Fruit fly (Drosophila melanogaster) whole organism, embryonic: ENCODE data around the gene pkaap.

Experiments
- Aef1 ChIP-seq: fragments of 200-800 bp; sonication (Bioruptor generic); IDR thresholded peaks from 3 replicates; pipeline ENCODE4 v1.3.6; 2022; ENCODE audit warnings: missing biosample characterization, missing genetic modification characterization
- Blimp-1 ChIP-seq: fragments of 200-800 bp; sonication (Bioruptor generic); optimal IDR thresholded peaks from 3 replicates; lab custom pipeline; 2018; ENCODE audit warnings: missing biosample characterization, missing genetic modification characterization, mild to moderate bottlenecking, moderate library complexity, missing genetic modification reagents
- C15 ChIP-seq: fragments of 200-800 bp; sonication (Bioruptor generic); IDR thresholded peaks from 3 replicates; pipeline ENCODE4 v1.3.6; 2022; ENCODE audit warnings: missing biosample characterization, missing genetic modification characterization
- CG10274 ChIP-seq: fragments of 200-800 bp; sonication (Bioruptor generic); optimal IDR thresholded peaks from 3 replicates; lab custom pipeline; 2017; ENCODE audit warnings: missing biosample characterization, mild to moderate bottlenecking, missing genetic modification characterization
- CG10462 ChIP-seq: fragments of 200-800 bp; sonication (Bioruptor generic); optimal IDR thresholded peaks from 2 replicates; lab custom pipeline; 2016; ENCODE audit warnings: missing biosample characterization, missing genetic modification characterization
- CG1529 ChIP-seq: fragments of 200-800 bp; sonication (Bioruptor generic); optimal IDR thresholded peaks from 3 replicates; lab custom pipeline; 2018; ENCODE audit warnings: missing biosample characterization, missing genetic modification characterization
- CG17802 ChIP-seq: fragments of 200-800 bp; sonication (Bioruptor generic); optimal IDR thresholded peaks from 2 replicates; lab custom pipeline; 2018; ENCODE audit warnings: missing biosample characterization, mild to moderate bottlenecking, missing genetic modification characterization, moderate library complexity
- CG18262 ChIP-seq: fragments of 200-800 bp; optimal IDR thresholded peaks from 3 replicates; lab custom pipeline; 2019; ENCODE audit warnings: missing biosample characterization, mild to moderate bottlenecking, missing genetic modification characterization, moderate library complexity
- CG2889 ChIP-seq: fragments of 200-800 bp; sonication (Bioruptor generic); IDR thresholded peaks from 3 replicates; pipeline ENCODE4 v1.3.6; 2022; ENCODE audit warnings: missing biosample characterization, missing genetic modification characterization
- CG3163 ChIP-seq: fragments of 200-800 bp; sonication (Bioruptor generic); optimal IDR thresholded peaks from 3 replicates; lab custom pipeline; 2016; ENCODE audit warnings: missing biosample characterization, missing genetic modification characterization
- CG34376 ChIP-seq: fragments of 200-800 bp; sonication (Bioruptor generic); optimal IDR thresholded peaks from 2 replicates; lab custom pipeline; 2018; ENCODE audit warnings: missing biosample characterization, mild to moderate bottlenecking, missing genetic modification characterization
- CG3847 ChIP-seq: fragments of 200-800 bp; sonication (Bioruptor generic); IDR thresholded peaks from 2 replicates; pipeline ENCODE4 v1.3.6; 2022; ENCODE audit warnings: missing biosample characterization, missing genetic modification characterization
- CG4360 ChIP-seq: fragments of 200-800 bp; sonication (Bioruptor generic); IDR thresholded peaks from 2 replicates; pipeline ENCODE4 v1.3.6; 2022; ENCODE audit warnings: missing biosample characterization, missing genetic modification characterization
- CG4707 ChIP-seq: fragments of 200-800 bp; sonication (Bioruptor generic); optimal IDR thresholded peaks from 2 replicates; lab custom pipeline; 2018; ENCODE audit warnings: missing biosample characterization, mild to moderate bottlenecking, missing genetic modification characterization, moderate library complexity
- CG6654 ChIP-seq: fragments of 200-800 bp; sonication (Bioruptor generic); optimal IDR thresholded peaks from 2 replicates; lab custom pipeline; 2017; ENCODE audit warnings: missing biosample characterization, mild to moderate bottlenecking, missing genetic modification characterization
- CG7745 ChIP-seq: fragments of 200-800 bp; sonication (Bioruptor generic); optimal IDR thresholded peaks from 2 replicates; lab custom pipeline; 2018; ENCODE audit warnings: missing biosample characterization, mild to moderate bottlenecking, missing genetic modification characterization, moderate library complexity
- CG8089 ChIP-seq: fragments of 200-800 bp; sonication (Bioruptor generic); optimal IDR thresholded peaks from 3 replicates; lab custom pipeline; 2016; ENCODE audit warnings: missing biosample characterization, missing genetic modification characterization
- CG8924 ChIP-seq: fragments of 200-800 bp; optimal IDR thresholded peaks from 3 replicates; lab custom pipeline; 2019; ENCODE audit warnings: missing biosample characterization, mild to moderate bottlenecking, missing genetic modification characterization, moderate library complexity
- D ChIP-seq, 2 experiments: fragments of 200-800 bp in 1 of 2; fragments of >200 bp in 1 of 2; sonication (Bioruptor generic) in 1 of 2; optimal IDR thresholded peaks; 2 replicates in 1 of 2; 3 replicates in 1 of 2; lab custom pipeline; 2017; ENCODE audit warnings: mild to moderate bottlenecking in 1 of 2, missing biosample characterization in 1 of 2, missing genetic modification characterization in 1 of 2, missing genetic modification reagents in 1 of 2
- D19A ChIP-seq: fragments of 200-800 bp; optimal IDR thresholded peaks from 3 replicates; lab custom pipeline; 2019; ENCODE audit warnings: missing biosample characterization, mild to moderate bottlenecking, missing genetic modification characterization, moderate library complexity
- Dip3 ChIP-seq: fragments of 200-800 bp; sonication (Bioruptor generic); optimal IDR thresholded peaks from 3 replicates; lab custom pipeline; 2016; ENCODE audit warnings: missing biosample characterization, missing genetic modification characterization
- Dref ChIP-seq: fragments of 200-800 bp; sonication (Bioruptor generic); IDR thresholded peaks from 2 replicates; pipeline ENCODE4 v1.3.6; 2022; ENCODE audit warnings: missing biosample characterization, missing genetic modification characterization
- Ets65A ChIP-seq: fragments of 200-800 bp; sonication (Bioruptor generic); peaks from one replicate; lab custom pipeline; 2016; ENCODE audit warnings: missing biosample characterization, missing genetic modification characterization
- Fer3 ChIP-seq: fragments of 200-800 bp; sonication (Bioruptor generic); optimal IDR thresholded peaks from 2 replicates; lab custom pipeline; 2018; ENCODE audit warnings: missing biosample characterization, mild to moderate bottlenecking, missing genetic modification characterization, moderate library complexity
- H2.0 ChIP-seq: fragments of 200-800 bp; sonication (Bioruptor generic); IDR thresholded peaks from 2 replicates; pipeline ENCODE4 v1.3.6; 2022; ENCODE audit warnings: missing biosample characterization, missing genetic modification characterization
- Lhr ChIP-seq: fragments of 200-800 bp; sonication (Bioruptor generic); optimal IDR thresholded peaks from 3 replicates; lab custom pipeline; 2017; ENCODE audit warnings: mild to moderate bottlenecking, missing biosample characterization, missing genetic modification reagents, missing genetic modification characterization
- Mad ChIP-seq: fragments of 200-800 bp; sonication (Bioruptor generic); optimal IDR thresholded peaks from 2 replicates; lab custom pipeline; 2016; ENCODE audit warnings: missing biosample characterization, missing genetic modification characterization
- Sry-β ChIP-seq: fragments of 200-800 bp; sonication (Bioruptor generic); optimal IDR thresholded peaks from 2 replicates; lab custom pipeline; 2018; ENCODE audit warnings: missing biosample characterization, mild to moderate bottlenecking, missing genetic modification characterization, moderate library complexity
- Xbp1 ChIP-seq: fragments of 200-800 bp; sonication (Bioruptor generic); optimal IDR thresholded peaks from 3 replicates; lab custom pipeline; 2016; ENCODE audit warnings: missing biosample characterization, mild to moderate bottlenecking, missing genetic modification characterization
- abd-A ChIP-seq: fragments of 200-800 bp; sonication (Bioruptor generic); optimal IDR thresholded peaks from 3 replicates; lab custom pipeline; 2019; ENCODE audit warnings: missing biosample characterization, mild to moderate bottlenecking, missing genetic modification characterization, moderate library complexity
- az2 ChIP-seq: fragments of 200-800 bp; sonication (Bioruptor generic); optimal IDR thresholded peaks from 3 replicates; lab custom pipeline; 2016; ENCODE audit warnings: missing biosample characterization, missing genetic modification characterization
- bcd ChIP-seq: fragments of 200-800 bp; sonication (Bioruptor generic); optimal IDR thresholded peaks from 2 replicates; lab custom pipeline; 2017; ENCODE audit warnings: missing biosample characterization, mild to moderate bottlenecking, missing genetic modification characterization
- exex ChIP-seq: fragments of 200-800 bp; sonication (Bioruptor generic); optimal IDR thresholded peaks from 4 replicates; lab custom pipeline; 2018; ENCODE audit warnings: missing biosample characterization, mild to moderate bottlenecking, missing genetic modification characterization, moderate library complexity
- gce ChIP-seq: fragments of 200-800 bp; sonication (Bioruptor generic); IDR thresholded peaks from 3 replicates; pipeline ENCODE4 v1.3.6; 2022; ENCODE audit warnings: missing biosample characterization, missing genetic modification characterization
- gem ChIP-seq: fragments of 200-800 bp; sonication (Bioruptor generic); optimal IDR thresholded peaks from 2 replicates; lab custom pipeline; 2019; ENCODE audit warnings: missing biosample characterization, mild to moderate bottlenecking, missing genetic modification characterization, moderate library complexity
- ham ChIP-seq: fragments of 200-800 bp; sonication (Bioruptor generic); IDR thresholded peaks from 2 replicates; pipeline ENCODE4 v1.3.6; 2022; ENCODE audit warnings: missing biosample characterization, missing genetic modification characterization
- hbn ChIP-seq: fragments of 200-800 bp; sonication (Bioruptor generic); IDR thresholded peaks from 2 replicates; pipeline ENCODE4 v1.3.6; 2022; ENCODE audit warnings: missing biosample characterization, missing genetic modification characterization; ENCODE audit not compliant: partially characterized antibody
- pb ChIP-seq: fragments of 200-800 bp; sonication (Bioruptor generic); optimal IDR thresholded peaks from 3 replicates; lab custom pipeline; 2016; ENCODE audit warnings: missing biosample characterization, missing genetic modification characterization
- phol ChIP-seq: fragments of 200-800 bp; sonication (Bioruptor generic); optimal IDR thresholded peaks from 3 replicates; lab custom pipeline; 2018; ENCODE audit warnings: missing biosample characterization, mild to moderate bottlenecking, missing genetic modification characterization, moderate library complexity
- pita ChIP-seq: fragments of 200-800 bp; sonication (Bioruptor generic); optimal IDR thresholded peaks from 2 replicates; lab custom pipeline; 2017; ENCODE audit warnings: missing biosample characterization, mild to moderate bottlenecking, missing genetic modification characterization
- pros ChIP-seq: fragments of 200-800 bp; sonication (Bioruptor generic); optimal IDR thresholded peaks from 3 replicates; lab custom pipeline; 2019; ENCODE audit warnings: missing biosample characterization, mild to moderate bottlenecking, missing genetic modification characterization, moderate library complexity
- tna ChIP-seq: fragments of 200-800 bp; sonication (Bioruptor generic); IDR thresholded peaks from 2 replicates; pipeline ENCODE4 v1.3.6; 2022; ENCODE audit warnings: missing biosample characterization, missing genetic modification characterization; ENCODE audit not compliant: partially characterized antibody

pkaap gene

dm6 chr2L:16307026-16307703, 19.1 kb downstream of the pkaap start, which contains the start of the genes CG5861 and Syx5 (continued):
- TF ChIP-seq Fer3 (peak; percentile 60), CG18262 (tag; lab: Kevin White, UChicago) (peak; percentile 62), pb (GFP tag; lab: Kevin White, UChicago) (no peak), pita (GFP tag; lab: Kevin White, UChicago) (no peak), az2 (GFP tag; lab: Kevin White, UChicago) (peak; percentile 53), CG8924 (peak; percentile 79), gce (GFP tag; lab: Robert Waterston, UW) (no peak), hbn (GFP tag; lab: Robert Waterston, UW) (peak; percentile 91), exex (tag; lab: Kevin White, UChicago) (peak; percentile 63), Blimp-1 (GFP tag; lab: Kevin White, UChicago) (no peak), CG3847 (GFP tag; lab: Robert Waterston, UW) (no peak; the same call in none of the 2 replicates), CG4707 (no peak), CG6654 (GFP tag; lab: Kevin White, UChicago) (no peak), CG8089 (GFP tag; lab: Kevin White, UChicago) (no peak), pros (GFP tag; lab: Kevin White, UChicago) (no peak), ham (no peak), Ets65A (GFP tag; lab: Kevin White, UChicago) (peak; percentile 95), CG1529 (GFP tag; lab: Kevin White, UChicago) (peak; percentile 1), D (optimal IDR thresholded peaks at IDR 0.05; lab: Kevin White, UChicago) (no peak), D (GFP tag; optimal IDR thresholded peaks at IDR 0.05; lab: Kevin White, UChicago) (no peak), tna (GFP tag; lab: Robert Waterston, UW) (peak; percentile 79), Sry-β (GFP tag; lab: Kevin White, UChicago) (peak; percentile 85), H2.0 (GFP tag; lab: Robert Waterston, UW) (no peak), bcd (peak; percentile 62), Xbp1 (GFP tag; lab: Kevin White, UChicago) (peak; percentile 87), CG7745 (tag; lab: Kevin White, UChicago) (peak; percentile 80), abd-A (no peak), C15 (GFP tag; lab: Robert Waterston, UW) (no peak), CG34376 (GFP tag; lab: Kevin White, UChicago) (peak; percentile 75), D19A (peak; percentile 46), gem (tag; lab: Kevin White, UChicago) (peak; percentile 76), Aef1 (GFP tag; lab: Robert Waterston, UW) (peak; percentile 37; the same call in 1 of the 3 replicates), CG10462 (GFP tag; lab: Kevin White, UChicago) (no peak), Mad (GFP tag; lab: Kevin White, UChicago) (peak; percentile 5), Dip3 (GFP tag; lab: Kevin White, UChicago) (no peak), CG10274 (no peak), Lhr (GFP tag; lab: Kevin White, UChicago) (no peak), CG3163 (GFP tag; lab: Kevin White, UChicago) (no peak), CG2889 (GFP tag; lab: Robert Waterston, UW) (no peak), CG17802 (tag; lab: Kevin White, UChicago) (no peak), phol (tag; lab: Kevin White, UChicago) (peak; percentile 70), CG4360 (GFP tag; lab: Robert Waterston, UW) (no peak), Dref (GFP tag; lab: Robert Waterston, UW) (peak; percentile 75)
